Worm (Caenorhabditis elegans) whole organism, L4 larva: ENCODE measurements around the gene nstp-7.

Experiments
- R02D3.7 ChIP-seq: fragments of 150-350 bp; sonication (generic microtip); optimal IDR thresholded peaks from 3 replicates; lab custom pipeline; 2014; ENCODE audit warnings: missing biosample characterization, missing genetic modification characterization
- Y5F2A.4 ChIP-seq: fragments of 200-800 bp; sonication (Bioruptor generic); optimal IDR thresholded peaks from 2 replicates; lab custom pipeline; 2018; ENCODE audit warnings: mild to moderate bottlenecking, missing genetic modification characterization, missing compliant biosample characterization
- aha-1 ChIP-seq: fragments of 150-350 bp; peaks from one replicate; lab custom pipeline; 2014; ENCODE audit warnings: missing biosample characterization, missing genetic modification characterization
- daf-16 ChIP-seq, 3 experiments: sonication (generic microtip); optimal IDR thresholded peaks; 2 replicates each; lab custom pipeline; 2016 to 2017; ENCODE audit warnings: missing genetic modification characterization in 3 of 3, missing genetic modification reagents in 3 of 3, mild to moderate bottlenecking in 2 of 3, missing compliant biosample characterization in 2 of 3, missing biosample characterization in 1 of 3, moderate library complexity in 1 of 3
- lsy-2 ChIP-seq, 2 experiments: fragments of 150-350 bp in 1 of 2; sonication (generic microtip) in 1 of 2; optimal IDR thresholded peaks; 2 replicates each; lab custom pipeline; 2014 to 2017; ENCODE audit warnings: missing biosample characterization in 2 of 2, missing genetic modification characterization in 2 of 2
- mdl-1 ChIP-seq, 2 experiments: fragments of 150-350 bp in 1 of 2; sonication (generic microtip) in 1 of 2; optimal IDR thresholded peaks; 2 replicates each; lab custom pipeline; 2014 to 2017; ENCODE audit warnings: missing biosample characterization in 2 of 2, missing genetic modification characterization in 2 of 2
- nhr-111 ChIP-seq: fragments of 200-800 bp; sonication (Bioruptor generic); optimal IDR thresholded peaks from 2 replicates; lab custom pipeline; 2018; ENCODE audit warnings: mild to moderate bottlenecking, missing genetic modification characterization, missing compliant biosample characterization
- nhr-28 ChIP-seq: fragments of 150-350 bp; optimal IDR thresholded peaks from 2 replicates; lab custom pipeline; 2014; ENCODE audit warnings: missing biosample characterization, missing genetic modification characterization
- nhr-76 ChIP-seq: fragments of 150-350 bp; optimal IDR thresholded peaks from 2 replicates; lab custom pipeline; 2014; ENCODE audit warnings: missing biosample characterization, missing genetic modification characterization
- pha-4 ChIP-seq, 2 experiments: fragments of 150-350 bp in 1 of 2; fragments of 200-800 bp in 1 of 2; sonication (Bioruptor generic) in 1 of 2; IDR thresholded peaks in 1 of 2; optimal IDR thresholded peaks in 1 of 2; 2 replicates each; pipeline versions ENCODE4 v1.3.6 to Lab custom; 2014 to 2022; ENCODE audit warnings: missing genetic modification characterization in 2 of 2, missing genetic modification reagents in 2 of 2, missing biosample characterization in 1 of 2, missing compliant biosample characterization in 1 of 2
- skn-1 ChIP-seq: fragments of 150-350 bp; optimal IDR thresholded peaks from 2 replicates; lab custom pipeline; 2014; ENCODE audit warnings: missing biosample characterization, missing genetic modification characterization
- snpc-4 ChIP-seq: fragments of 150-350 bp; optimal IDR thresholded peaks from 2 replicates; lab custom pipeline; 2014; ENCODE audit warnings: missing biosample characterization, missing genetic modification characterization
- tag-97 ChIP-seq: fragments of 200-800 bp; sonication (Bioruptor generic); IDR thresholded peaks from 2 replicates; pipeline ENCODE4 v1.3.6; 2022; ENCODE audit warnings: missing genetic modification characterization, missing compliant biosample characterization
- ztf-11 ChIP-seq: fragments of 150-350 bp; optimal IDR thresholded peaks from 2 replicates; lab custom pipeline; 2014; ENCODE audit warnings: missing biosample characterization, missing genetic modification characterization

DNA sequence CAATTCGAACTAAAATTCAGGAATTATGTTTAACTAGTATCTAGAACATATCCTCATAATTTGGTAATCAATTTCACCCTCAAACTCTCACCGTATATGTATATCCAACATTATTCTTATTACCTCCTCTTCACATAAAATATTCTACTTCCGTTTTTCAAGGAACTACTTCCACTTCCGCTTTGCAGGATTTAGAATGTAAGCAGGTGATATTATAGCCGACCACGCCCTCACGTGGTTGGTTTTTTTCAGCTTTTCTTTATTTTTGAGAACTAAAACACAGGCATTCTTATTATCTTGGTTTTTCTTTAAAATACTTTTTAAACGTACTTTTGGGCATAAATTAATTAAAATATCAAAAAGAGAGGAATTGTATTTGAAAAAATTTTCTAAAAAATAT lies 36.2 kb downstream of the nstp-7 start:
- TF ChIP-seq pha-4 (GFP tag; IDR thresholded peaks at IDR 0.05; lab: Robert Waterston, UW) (no peak), pha-4 (tag; optimal IDR thresholded peaks at IDR 0.05; lab: Kevin White, UChicago) (no peak), snpc-4 (no peak), tag-97 (GFP tag; lab: Robert Waterston, UW) (no peak), ztf-11 (tag; lab: Kevin White, UChicago) (no peak), nhr-28 (tag; lab: Kevin White, UChicago) (no peak), aha-1 (tag; lab: Kevin White, UChicago) (no peak), lsy-2 (tag; optimal IDR thresholded peaks at IDR 0.05; lab: Kevin White, UChicago) (no peak), nhr-111 (GFP tag; lab: Kevin White, UChicago) (no peak), nhr-76 (tag; lab: Kevin White, UChicago) (no peak), mdl-1 (tag; optimal IDR thresholded peaks at IDR 0.05; lab: Kevin White, UChicago) (no peak), skn-1 (no peak), Y5F2A.4 (GFP tag; lab: Kevin White, UChicago) (no peak), R02D3.7 (tag; lab: Kevin White, UChicago) (no peak), daf-16 (GFP tag; optimal IDR thresholded peaks at IDR 0.05; lab: Kevin White, UChicago) (no peak), daf-16 (tag; optimal IDR thresholded peaks at IDR 0.05; lab: Kevin White, UChicago) (no peak)
